Worm (Caenorhabditis elegans) whole organism, mixed stage, embryonic: ENCODE results near the gene Y45F10C.4.

Source experiments
- ceh-39 ChIP-seq: fragments of 150-350 bp; optimal IDR thresholded peaks from 2 replicates; lab custom pipeline; 2014; ENCODE audit warnings: missing biosample characterization, missing genetic modification characterization
- ces-1 ChIP-seq: fragments of 150-350 bp; optimal IDR thresholded peaks from 2 replicates; lab custom pipeline; 2014; ENCODE audit warnings: missing biosample characterization, missing genetic modification reagents, missing genetic modification characterization
- lsy-2 ChIP-seq: fragments of 150-350 bp; optimal IDR thresholded peaks from 2 replicates; lab custom pipeline; 2014; ENCODE audit warnings: missing biosample characterization, missing genetic modification characterization
- mep-1 ChIP-seq: fragments of 150-350 bp; optimal IDR thresholded peaks from 2 replicates; lab custom pipeline; 2017; ENCODE audit warnings: missing biosample characterization, missing genetic modification reagents, missing genetic modification characterization, inconsistent platforms
- nhr-237 ChIP-seq: fragments of 150-350 bp; optimal IDR thresholded peaks from 2 replicates; lab custom pipeline; 2014; ENCODE audit warnings: missing biosample characterization, missing genetic modification characterization
- pha-4 ChIP-seq: fragments of 150-350 bp; optimal IDR thresholded peaks from 2 replicates; lab custom pipeline; 2018; ENCODE audit warnings: missing biosample characterization, missing genetic modification reagents, missing genetic modification characterization
- sptf-1 ChIP-seq: sonication (generic microtip); optimal IDR thresholded peaks from 2 replicates; lab custom pipeline; 2017; ENCODE audit warnings: mild to moderate bottlenecking, missing genetic modification characterization, moderate library complexity, missing compliant biosample characterization
- ztf-11 ChIP-seq: fragments of 150-350 bp; optimal IDR thresholded peaks from 2 replicates; lab custom pipeline; 2014; ENCODE audit warnings: missing biosample characterization, missing genetic modification characterization

ce11 chrIV:13699384-13699788 lies 35.4 kb upstream of the Y45F10C.4 start:
- TF ChIP-seq ztf-11 (tag; lab: Kevin White, UChicago) (no peak), nhr-237 (tag; lab: Kevin White, UChicago) (no peak), lsy-2 (no peak), pha-4 (tag; lab: Kevin White, UChicago) (no peak), ces-1 (GFP tag; lab: Kevin White, UChicago) (no peak), ceh-39 (tag; lab: Kevin White, UChicago) (no peak), sptf-1 (tag; lab: Kevin White, UChicago) (no peak), mep-1 (tag; lab: Kevin White, UChicago) (no peak)
